Worm (Caenorhabditis elegans) whole organism, young adult: ENCODE data around the gene F40G12.4.

Experiments
- F37B4.10 ChIP-seq: fragments of 200-800 bp; sonication (Bioruptor generic); IDR thresholded peaks from 2 replicates; pipeline ENCODE4 v1.3.6; 2022; ENCODE audit warnings: missing genetic modification characterization, missing compliant biosample characterization
- Y53G8AR.9 ChIP-seq: fragments of 200-800 bp; sonication (Bioruptor generic); conservative IDR thresholded peaks from 2 replicates; pipeline ENCODE4 v1.3.6; 2022; ENCODE audit warnings: missing genetic modification reagents, missing genetic modification characterization, missing compliant biosample characterization
- ceh-40 ChIP-seq: fragments of 200-800 bp; sonication (Bioruptor generic); IDR thresholded peaks from 2 replicates; pipeline ENCODE4 v1.3.6; 2022; ENCODE audit warnings: missing genetic modification characterization, missing compliant biosample characterization
- die-1 ChIP-seq: sonication (generic microtip); optimal IDR thresholded peaks from 2 replicates; lab custom pipeline; 2016; ENCODE audit warnings: missing genotype, mild to moderate bottlenecking, missing genetic modification characterization, missing compliant biosample characterization
- dpl-1 ChIP-seq: fragments of 150-350 bp; optimal IDR thresholded peaks from 2 replicates; lab custom pipeline; 2014; ENCODE audit warnings: missing biosample characterization, missing genetic modification reagents, missing genetic modification characterization
- let-607 ChIP-seq, 2 experiments: fragments of 200-800 bp in 1 of 2; sonication (Bioruptor generic) in 1 of 2; sonication (generic microtip) in 1 of 2; optimal IDR thresholded peaks; 2 replicates each; lab custom pipeline; 2016 to 2018; ENCODE audit warnings: mild to moderate bottlenecking in 2 of 2, missing compliant biosample characterization in 2 of 2, missing genetic modification characterization in 2 of 2, moderate library complexity in 2 of 2, missing genotype in 1 of 2
- lin-40 ChIP-seq: sonication (generic microtip); optimal IDR thresholded peaks from 2 replicates; lab custom pipeline; 2016; ENCODE audit warnings: missing genetic modification characterization, mild to moderate bottlenecking, missing compliant biosample characterization, missing genotype, missing genetic modification reagents
- mcd-1 ChIP-seq: fragments of 200-800 bp; sonication (Bioruptor generic); IDR thresholded peaks from 2 replicates; pipeline ENCODE4 v1.3.6; 2022; ENCODE audit warnings: missing genetic modification reagents, missing genetic modification characterization, missing compliant biosample characterization
- nhr-80 ChIP-seq: sonication (generic microtip); optimal IDR thresholded peaks from 2 replicates; lab custom pipeline; 2016; ENCODE audit warnings: missing genetic modification characterization, missing compliant biosample characterization
- nhr-90 ChIP-seq: sonication (generic microtip); optimal IDR thresholded peaks from 2 replicates; lab custom pipeline; 2016; ENCODE audit warnings: missing genotype, mild to moderate bottlenecking, missing genetic modification characterization, missing compliant biosample characterization
- pha-4 ChIP-seq: fragments of 150-350 bp; sonication (generic microtip); optimal IDR thresholded peaks from 2 replicates; lab custom pipeline; 2014; ENCODE audit warnings: missing biosample characterization, missing genetic modification reagents, missing genetic modification characterization
- sea-2 ChIP-seq: fragments of 200-800 bp; sonication (Bioruptor generic); IDR thresholded peaks from 2 replicates; pipeline ENCODE4 v1.3.6; 2022; ENCODE audit warnings: missing genetic modification characterization, missing compliant biosample characterization
- unc-62 ChIP-seq: fragments of 150-350 bp; optimal IDR thresholded peaks from 2 replicates; lab custom pipeline; 2014; ENCODE audit warnings: missing biosample characterization, missing genetic modification reagents, missing genetic modification characterization
- ztf-28 ChIP-seq: fragments of 200-800 bp; sonication (Bioruptor generic); IDR thresholded peaks from 2 replicates; pipeline ENCODE4 v1.3.6; 2022; ENCODE audit warnings: missing genetic modification reagents, missing genetic modification characterization, missing compliant biosample characterization

DNA sequence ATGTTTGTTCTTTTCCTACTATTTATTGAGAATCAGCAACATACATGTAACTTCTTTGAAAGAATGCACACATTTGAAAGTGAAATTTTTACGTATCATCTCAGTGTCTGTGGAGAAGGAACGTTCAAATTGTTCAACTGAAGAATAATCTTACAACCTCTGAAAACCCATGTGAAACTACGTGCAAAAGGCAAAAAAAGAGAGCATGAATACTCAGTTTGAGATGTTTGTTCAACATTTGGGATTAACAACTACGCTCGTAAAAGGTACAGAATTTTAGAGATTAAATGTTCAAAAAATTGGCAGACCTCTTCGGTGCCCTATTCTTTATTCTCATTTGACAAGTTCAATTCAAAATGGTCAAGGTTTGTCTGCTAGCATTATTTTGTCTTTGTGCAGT, 16.5 kb downstream of the F40G12.4 start, which contains the start of gene K02E11.5:
- no peak for TF ChIP-seq let-607 (tag; optimal IDR thresholded peaks at IDR 0.05; lab: Kevin White, UChicago)
- TF ChIP-seq unc-62, result no peak
- TF ChIP-seq F37B4.10 (GFP tag; lab: Robert Waterston, UW), result no peak
- no peak for TF ChIP-seq ceh-40 (GFP tag; lab: Robert Waterston, UW)
- TF ChIP-seq die-1 (tag; lab: Kevin White, UChicago), result no peak
- TF ChIP-seq nhr-90 (tag; lab: Kevin White, UChicago), result no peak
- no peak for TF ChIP-seq sea-2
- no peak for TF ChIP-seq ztf-28 (GFP tag; lab: Robert Waterston, UW)
- TF ChIP-seq nhr-80 (tag; lab: Kevin White, UChicago), result no peak
- no peak for TF ChIP-seq dpl-1 (GFP tag; lab: Kevin White, UChicago)
- no peak for TF ChIP-seq mcd-1 (GFP tag; lab: Robert Waterston, UW)
- no peak for TF ChIP-seq lin-40 (tag; lab: Kevin White, UChicago)
- TF ChIP-seq Y53G8AR.9 (GFP tag; lab: Robert Waterston, UW), result no peak
- TF ChIP-seq pha-4 (tag; lab: Kevin White, UChicago), result no peak
